Worm (Caenorhabditis elegans): ENCODE measurements around the gene T22F3.12.

- TF ChIP-seq lin-39 (tag; optimal IDR thresholded peaks at IDR 0.05) (no peak), ztf-11 (tag; optimal IDR thresholded peaks at IDR 0.05) (no peak), nhr-6 (tag; optimal IDR thresholded peaks at IDR 0.05) (no peak), C34F6.9 (tag; optimal IDR thresholded peaks at IDR 0.05) (no peak), ceh-82 (tag; optimal IDR thresholded peaks at IDR 0.05) (no peak), elt-3 (tag; optimal IDR thresholded peaks at IDR 0.05) (no peak), snpc-4 (tag; optimal IDR thresholded peaks at IDR 0.05) (no peak), egl-27 (tag; optimal IDR thresholded peaks at IDR 0.05) (no peak), nhr-77 (tag; optimal IDR thresholded peaks at IDR 0.05) (no peak), unc-62 (GFP tag; optimal IDR thresholded peaks at IDR 0.05) (no peak), nhr-129 (tag; optimal IDR thresholded peaks at IDR 0.05) (no peak)
These were observed 7.0 kb downstream of the T22F3.12 start for ce11 chrV:3585011-3585410.
